Worm (Caenorhabditis elegans) whole organism, young adult: ENCODE data around the gene sri-33.
"Not testable (repeated sequence)": the region's sequence is repeated elsewhere in the genome, so short reads cannot be mapped to it uniquely, and the experiment has no call there.

Experiments
- B0261.1 ChIP-seq: sonication (generic microtip); optimal IDR thresholded peaks from 2 replicates; lab custom pipeline; 2016; ENCODE audit warnings: mild to moderate bottlenecking, missing genetic modification characterization, moderate library complexity, missing compliant biosample characterization
- C06A6.2 ChIP-seq: fragments of 200-800 bp; sonication (Bioruptor generic); conservative IDR thresholded peaks from 2 replicates; pipeline ENCODE4 v1.3.6; 2022; ENCODE audit warnings: missing genetic modification characterization, missing compliant biosample characterization
- F49E8.2 ChIP-seq: sonication (generic microtip); optimal IDR thresholded peaks from 3 replicates; lab custom pipeline; 2017; ENCODE audit warnings: missing genetic modification characterization, mild to moderate bottlenecking, missing compliant biosample characterization, antibody characterized with exemption, moderate library complexity; ENCODE audit not compliant: insufficient read depth
- F57A8.1 ChIP-seq: fragments of 200-800 bp; sonication (Bioruptor generic); optimal IDR thresholded peaks from 2 replicates; lab custom pipeline; 2018; ENCODE audit warnings: mild to moderate bottlenecking, missing genetic modification characterization, moderate library complexity, missing compliant biosample characterization
- F57C9.4 ChIP-seq: sonication (generic microtip); optimal IDR thresholded peaks from 2 replicates; lab custom pipeline; 2017; ENCODE audit warnings: mild to moderate bottlenecking, missing genetic modification characterization, missing compliant biosample characterization
- K11D2.4 ChIP-seq: fragments of 200-800 bp; sonication (Bioruptor generic); IDR thresholded peaks from 2 replicates; pipeline ENCODE4 v1.3.6; 2022; ENCODE audit warnings: missing genetic modification reagents, missing genetic modification characterization, missing compliant biosample characterization
- T07F8.4 ChIP-seq: sonication (generic microtip); optimal IDR thresholded peaks from 2 replicates; lab custom pipeline; 2016; ENCODE audit warnings: mild to moderate bottlenecking, missing genetic modification characterization, moderate library complexity, missing compliant biosample characterization
- Y56A3A.18 ChIP-seq: fragments of 200-800 bp; sonication (Bioruptor generic); IDR thresholded peaks from 2 replicates; pipeline ENCODE4 v1.3.6; 2022; ENCODE audit warnings: missing genetic modification reagents, missing genetic modification characterization, missing compliant biosample characterization
- Y67H2A.10 ChIP-seq: fragments of 200-800 bp; sonication (Bioruptor generic); conservative IDR thresholded peaks from 2 replicates; pipeline ENCODE4 v1.3.6; 2022; ENCODE audit warnings: missing genetic modification reagents, missing genetic modification characterization, missing compliant biosample characterization
- ceh-100 ChIP-seq: fragments of 200-800 bp; sonication (Bioruptor generic); IDR thresholded peaks from 2 replicates; pipeline ENCODE4 v1.3.6; 2022; ENCODE audit warnings: missing genetic modification reagents, missing genetic modification characterization, missing compliant biosample characterization
- dox-1 ChIP-seq: fragments of 200-800 bp; sonication (Bioruptor generic); IDR thresholded peaks from 2 replicates; pipeline ENCODE4 v1.3.6; 2022; ENCODE audit warnings: missing genetic modification reagents, missing genetic modification characterization, missing compliant biosample characterization
- dpff-1 ChIP-seq: sonication (generic microtip); optimal IDR thresholded peaks from 2 replicates; lab custom pipeline; 2017; ENCODE audit warnings: mild to moderate bottlenecking, missing genetic modification characterization, missing compliant biosample characterization
- egl-18 ChIP-seq: fragments of 200-800 bp; sonication (Bioruptor generic); IDR thresholded peaks from 2 replicates; pipeline ENCODE4 v1.3.6; 2022; ENCODE audit warnings: missing genetic modification reagents, missing genetic modification characterization, missing compliant biosample characterization
- egl-44 ChIP-seq: fragments of 200-800 bp; sonication (Bioruptor generic); IDR thresholded peaks from 2 replicates; pipeline ENCODE4 v1.3.6; 2022; ENCODE audit warnings: missing genetic modification reagents, missing genetic modification characterization, missing compliant biosample characterization
- egrh-3 ChIP-seq: fragments of 200-800 bp; sonication (Bioruptor generic); IDR thresholded peaks from 2 replicates; pipeline ENCODE4 v1.3.6; 2022; ENCODE audit warnings: missing genetic modification reagents, missing genetic modification characterization, missing compliant biosample characterization
- fkh-3 ChIP-seq: sonication (generic microtip); optimal IDR thresholded peaks from 2 replicates; lab custom pipeline; 2016; ENCODE audit warnings: mild to moderate bottlenecking, missing genetic modification characterization, missing compliant biosample characterization
- hlh-12 ChIP-seq: sonication (generic microtip); optimal IDR thresholded peaks from 2 replicates; lab custom pipeline; 2016; ENCODE audit warnings: missing genetic modification characterization, missing compliant biosample characterization
- hsf-1 ChIP-seq: fragments of 200-800 bp; sonication (Bioruptor generic); IDR thresholded peaks from 2 replicates; pipeline ENCODE4 v1.3.6; 2022; ENCODE audit warnings: missing genetic modification reagents, missing genetic modification characterization, missing compliant biosample characterization
- lin-35 ChIP-seq, 3 experiments: fragments of 150-350 bp in 2 of 3; sonication (generic microtip) in 1 of 3; optimal IDR thresholded peaks; 2 replicates each; lab custom pipeline; 2014 to 2018; ENCODE audit warnings: missing biosample characterization in 3 of 3, missing genetic modification characterization in 3 of 3, missing genetic modification reagents in 3 of 3
- lin-40 ChIP-seq: sonication (generic microtip); optimal IDR thresholded peaks from 2 replicates; lab custom pipeline; 2016; ENCODE audit warnings: missing genetic modification characterization, mild to moderate bottlenecking, missing compliant biosample characterization, missing genotype, missing genetic modification reagents
- lin-54 ChIP-seq: fragments of 200-800 bp; sonication (Bioruptor generic); optimal IDR thresholded peaks from 2 replicates; lab custom pipeline; 2018; ENCODE audit warnings: mild to moderate bottlenecking, missing genetic modification characterization, missing compliant biosample characterization
- lsy-27 ChIP-seq: sonication (generic microtip); optimal IDR thresholded peaks from 2 replicates; lab custom pipeline; 2017; ENCODE audit warnings: missing genetic modification characterization, mild to moderate bottlenecking, missing compliant biosample characterization, antibody characterized with exemption, missing genotype, borderline replicate concordance; ENCODE audit not compliant: insufficient read depth
- madf-3 ChIP-seq: fragments of 200-800 bp; sonication (Bioruptor generic); IDR thresholded peaks from 2 replicates; pipeline ENCODE4 v1.3.6; 2022; ENCODE audit warnings: missing genetic modification reagents, missing genetic modification characterization, missing compliant biosample characterization
- madf-6 ChIP-seq: fragments of 200-800 bp; sonication (Bioruptor generic); IDR thresholded peaks from 2 replicates; pipeline ENCODE4 v1.3.6; 2022; ENCODE audit warnings: missing genetic modification reagents, missing genetic modification characterization, missing compliant biosample characterization
- mes-4 ChIP-seq: sonication (generic microtip); optimal IDR thresholded peaks from 2 replicates; lab custom pipeline; 2016; ENCODE audit warnings: missing genotype, missing genetic modification characterization, missing compliant biosample characterization
- mxl-1 ChIP-seq: sonication (generic microtip); optimal IDR thresholded peaks from 2 replicates; lab custom pipeline; 2016; ENCODE audit warnings: missing genetic modification characterization, missing compliant biosample characterization
- nfya-1 ChIP-seq: sonication (generic microtip); optimal IDR thresholded peaks from 2 replicates; lab custom pipeline; 2017; ENCODE audit warnings: antibody characterized with exemption, missing compliant biosample characterization, missing genetic modification characterization, borderline replicate concordance; ENCODE audit not compliant: insufficient read depth
- nhr-27 ChIP-seq: fragments of 200-800 bp; sonication (Bioruptor generic); optimal IDR thresholded peaks from 2 replicates; lab custom pipeline; 2018; ENCODE audit warnings: mild to moderate bottlenecking, missing genetic modification characterization, moderate library complexity, missing compliant biosample characterization
- nhr-80 ChIP-seq: sonication (generic microtip); optimal IDR thresholded peaks from 2 replicates; lab custom pipeline; 2016; ENCODE audit warnings: missing genetic modification characterization, missing compliant biosample characterization
- rec-8 ChIP-seq, 2 experiments: sonication (generic microtip); optimal IDR thresholded peaks; 2 replicates each; lab custom pipeline; 2016; ENCODE audit warnings: mild to moderate bottlenecking in 2 of 2, missing genetic modification characterization in 2 of 2, missing genetic modification reagents in 2 of 2, missing genotype in 2 of 2, missing biosample characterization in 1 of 2, missing compliant biosample characterization in 1 of 2, moderate library complexity in 1 of 2
- rpc-1 ChIP-seq, 2 experiments: fragments of 150-350 bp in 1 of 2; sonication (generic microtip) in 1 of 2; optimal IDR thresholded peaks; 2 replicates each; lab custom pipeline; 2014 to 2018; ENCODE audit warnings: missing biosample characterization in 1 of 2, missing genetic modification characterization in 1 of 2, missing genetic modification reagents in 1 of 2, missing genotype in 1 of 2
- sea-2 ChIP-seq: fragments of 200-800 bp; sonication (Bioruptor generic); IDR thresholded peaks from 2 replicates; pipeline ENCODE4 v1.3.6; 2022; ENCODE audit warnings: missing genetic modification characterization, missing compliant biosample characterization
- snpc-1.1 ChIP-seq: sonication (generic microtip); optimal IDR thresholded peaks from 2 replicates; lab custom pipeline; 2017; ENCODE audit warnings: missing genetic modification characterization, mild to moderate bottlenecking, missing compliant biosample characterization, antibody characterized with exemption, moderate library complexity, missing genotype, missing genetic modification reagents; ENCODE audit not compliant: insufficient read depth
- snpc-1.3 ChIP-seq: sonication (generic microtip); optimal IDR thresholded peaks from 2 replicates; lab custom pipeline; 2017; ENCODE audit warnings: missing genetic modification characterization, mild to moderate bottlenecking, missing compliant biosample characterization, antibody characterized with exemption, moderate library complexity, missing genotype, missing genetic modification reagents; ENCODE audit not compliant: insufficient read depth
- unc-130 ChIP-seq: sonication (generic microtip); optimal IDR thresholded peaks from 2 replicates; lab custom pipeline; 2016; ENCODE audit warnings: missing genetic modification reagents, missing genetic modification characterization, missing compliant biosample characterization
- xnd-1 ChIP-seq: sonication (generic microtip); optimal IDR thresholded peaks from 2 replicates; lab custom pipeline; 2016; ENCODE audit warnings: missing genotype, missing genetic modification reagents, missing genetic modification characterization, missing compliant biosample characterization
- zim-3 ChIP-seq: sonication (generic microtip); optimal IDR thresholded peaks from 2 replicates; lab custom pipeline; 2017; ENCODE audit warnings: mild to moderate bottlenecking, missing genetic modification characterization, moderate library complexity, missing compliant biosample characterization
- ztf-3 ChIP-seq: fragments of 200-800 bp; sonication (Bioruptor generic); optimal IDR thresholded peaks from 2 replicates; lab custom pipeline; 2018; ENCODE audit warnings: mild to moderate bottlenecking, missing genetic modification characterization, missing compliant biosample characterization

sri-33 gene

DNA sequence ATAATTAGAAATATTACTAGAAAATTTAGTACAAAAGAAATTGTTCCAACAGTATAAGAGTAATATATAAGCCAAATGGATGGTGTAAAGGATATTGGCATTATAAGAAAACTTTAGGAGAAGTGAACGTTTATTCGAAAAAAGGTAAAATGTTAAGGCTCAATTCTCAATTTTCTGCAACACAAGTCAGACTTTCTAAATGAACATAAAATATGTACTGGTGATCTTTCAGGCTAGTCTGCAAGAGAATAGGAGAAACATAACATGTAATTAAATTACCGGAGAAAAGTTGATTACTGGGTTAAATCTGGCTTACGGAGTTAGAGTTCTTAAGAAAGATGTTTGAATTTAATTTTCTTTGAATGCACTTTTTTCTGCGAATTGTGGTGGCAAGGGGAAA lies at the start of gene sri-33:
sri-33 (minus strand) TSS at position 101 of the 400 bp plus-strand sequence.
- TF ChIP-seq nfya-1 (tag; lab: Kevin White, UChicago) (no peak), B0261.1 (tag; lab: Kevin White, UChicago) (no peak), Y67H2A.10 (no peak), unc-130 (GFP tag; lab: Kevin White, UChicago) (no peak), lin-35 (GFP tag; optimal IDR thresholded peaks at IDR 0.05; lab: Kevin White, UChicago) (no peak), snpc-1.1 (tag; lab: Kevin White, UChicago) (no peak), F49E8.2 (tag; lab: Kevin White, UChicago) (no peak), ztf-3 (GFP tag; lab: Kevin White, UChicago) (no peak)

DNA sequence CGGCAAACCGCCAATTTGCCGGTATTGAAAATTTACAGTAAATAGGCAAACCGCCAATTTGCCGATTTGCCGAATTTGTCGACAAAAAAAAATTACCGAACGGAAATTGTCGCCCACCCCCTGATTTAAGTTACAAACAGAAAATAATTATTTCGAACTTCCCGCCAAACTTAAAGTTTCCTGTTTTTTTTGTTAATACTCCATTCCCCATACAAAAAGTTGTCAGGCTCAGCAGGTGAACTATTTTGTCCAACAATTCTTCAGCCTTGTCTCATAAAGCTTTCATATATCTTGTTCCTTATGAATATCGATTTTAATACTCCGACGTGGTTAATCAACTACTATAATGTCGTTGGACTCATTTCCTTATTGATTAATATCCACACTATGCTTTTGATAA lies 46.8 kb upstream of the sri-33 start, which contains the start of gene sri-50:
sri-50 (plus strand) TSS at position 301 of the 400 bp plus-strand sequence.
- TF ChIP-seq T07F8.4 (tag; lab: Kevin White, UChicago) (no peak), egl-44 (no peak), Y56A3A.18 (GFP tag; lab: Robert Waterston, UW) (no peak), snpc-1.3 (tag; lab: Kevin White, UChicago) (no peak), madf-6 (GFP tag; lab: Robert Waterston, UW) (no peak), K11D2.4 (GFP tag; lab: Robert Waterston, UW) (no peak), snpc-1.1 (tag; lab: Kevin White, UChicago) (no peak), lsy-27 (tag; lab: Kevin White, UChicago) (no peak), egrh-3 (no peak), lin-54 (GFP tag; lab: Kevin White, UChicago) (no peak), mxl-1 (no peak), mes-4 (tag; lab: Kevin White, UChicago) (no peak), nhr-80 (tag; lab: Kevin White, UChicago) (no peak), C06A6.2 (GFP tag; lab: Robert Waterston, UW) (no peak), ceh-100 (no peak), dox-1 (GFP tag; lab: Robert Waterston, UW) (no peak)

DNA sequence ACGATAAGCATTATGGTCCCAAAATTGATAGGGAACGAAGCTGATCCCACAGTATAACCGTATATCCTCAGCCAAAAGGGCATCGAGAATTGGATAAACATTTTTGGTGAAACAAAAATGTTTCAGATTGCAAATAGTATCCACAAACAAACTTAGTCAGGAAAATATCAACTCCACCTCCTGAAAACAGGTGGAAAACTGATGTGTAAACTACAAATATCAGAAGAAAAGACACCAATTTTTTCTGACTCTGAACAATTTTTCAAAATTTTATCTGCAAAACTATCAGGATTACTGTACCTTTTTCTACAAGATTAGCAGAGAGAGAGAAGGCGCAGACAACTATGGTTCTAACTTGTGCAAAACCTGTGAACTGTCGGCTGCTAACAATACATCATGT lies 45.9 kb upstream of the sri-33 start, which contains the start of gene sri-53:
sri-53 (minus strand) TSS at position 101 of the 400 bp plus-strand sequence.
- TF ChIP-seq rec-8 (tag; optimal IDR thresholded peaks at IDR 0.05; lab: Kevin White, UChicago) (no peak), sea-2 (GFP tag; lab: Robert Waterston, UW) (no peak)

DNA sequence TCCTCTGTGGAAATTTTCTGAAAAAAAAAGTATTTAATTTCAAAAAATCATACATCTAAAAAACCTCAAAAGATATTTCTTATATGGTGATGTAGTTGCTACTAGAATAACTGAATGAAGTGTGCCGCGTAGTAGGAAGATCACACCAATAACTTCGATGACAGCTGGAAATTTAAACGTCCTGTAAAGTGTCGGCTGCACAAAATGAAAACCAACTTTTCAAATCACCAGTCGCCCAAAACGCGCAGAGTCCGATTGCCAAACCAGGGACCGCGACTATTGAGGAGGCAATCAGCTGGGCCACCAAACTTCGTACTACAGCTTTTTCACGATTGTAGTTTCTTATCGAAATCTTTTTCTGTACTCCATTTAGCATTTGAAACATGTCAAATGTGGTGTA lies 44.6 kb upstream of the sri-33 start, which contains the start of gene sri-48:
sri-48 (minus strand) TSS at position 101 of the 400 bp plus-strand sequence.
- not testable (repeated sequence) for TF ChIP-seq lin-40 (tag; lab: Kevin White, UChicago); F57A8.1 (GFP tag; lab: Kevin White, UChicago); egl-18 (GFP tag; lab: Robert Waterston, UW)

DNA sequence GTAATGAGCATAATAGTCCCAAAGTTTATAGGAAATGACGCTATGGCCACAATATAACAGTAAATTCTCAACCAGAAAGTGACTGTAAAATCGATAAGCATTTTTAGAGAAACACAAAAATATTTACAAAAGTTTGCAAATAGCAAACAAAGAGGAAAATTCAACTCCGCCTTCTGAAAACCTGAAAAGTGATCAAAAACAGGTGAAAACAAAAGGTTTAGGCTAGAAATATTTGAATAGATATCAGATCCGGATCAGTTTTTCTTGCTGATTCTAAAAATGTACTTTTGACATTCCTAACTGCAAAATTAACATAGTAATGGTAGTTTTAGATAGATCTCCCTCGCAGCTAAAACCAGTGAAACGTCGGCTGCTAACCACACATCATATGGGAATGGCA lies 42.3 kb upstream of the sri-33 start, which contains the start of gene sri-51:
sri-51 (minus strand) TSS at position 101 of the 400 bp plus-strand sequence.
- no peak for TF ChIP-seq hlh-12 (tag; lab: Kevin White, UChicago)
- no peak for TF ChIP-seq nhr-27 (tag; lab: Kevin White, UChicago)
- no peak for TF ChIP-seq F57C9.4
- no peak for TF ChIP-seq zim-3 (tag; lab: Kevin White, UChicago)
- TF ChIP-seq hsf-1 (GFP tag; lab: Robert Waterston, UW), result no peak
- TF ChIP-seq madf-3 (GFP tag; lab: Robert Waterston, UW), result no peak
- TF ChIP-seq fkh-3 (tag; lab: Kevin White, UChicago), result no peak
- no peak for TF ChIP-seq dpff-1 (tag; lab: Kevin White, UChicago)
- no peak for TF ChIP-seq rpc-1 (optimal IDR thresholded peaks at IDR 0.05; lab: Kevin White, UChicago)
- TF ChIP-seq rpc-1 (tag; optimal IDR thresholded peaks at IDR 0.05; lab: Kevin White, UChicago), result no peak
- no peak for TF ChIP-seq xnd-1
